Fruit fly (Drosophila melanogaster) whole organism, embryonic: Measurements from ENCODE around the gene mthl14.

Source experiments
- CG10959 ChIP-seq: fragments of 200-800 bp; sonication (Bioruptor generic); IDR thresholded peaks from 2 replicates; pipeline ENCODE4 v1.3.6; 2022; ENCODE audit warnings: missing biosample characterization, missing genetic modification characterization
- CG11247 ChIP-seq: fragments of 200-800 bp; sonication (Bioruptor generic); IDR thresholded peaks from 2 replicates; pipeline ENCODE4 v1.3.6; 2022; ENCODE audit warnings: missing biosample characterization, missing genetic modification characterization
- CG1233 ChIP-seq: fragments of 200-800 bp; sonication (Bioruptor generic); optimal IDR thresholded peaks from 4 replicates; lab custom pipeline; 2018; ENCODE audit warnings: missing biosample characterization, mild to moderate bottlenecking, missing genetic modification characterization
- CG12391 ChIP-seq: fragments of 200-800 bp; sonication (Bioruptor generic); optimal IDR thresholded peaks from 3 replicates; lab custom pipeline; 2018; ENCODE audit warnings: missing biosample characterization, mild to moderate bottlenecking, missing genetic modification characterization, moderate library complexity
- CG12769 ChIP-seq: fragments of 200-800 bp; sonication (Bioruptor generic); optimal IDR thresholded peaks from 2 replicates; lab custom pipeline; 2019; ENCODE audit warnings: missing biosample characterization, mild to moderate bottlenecking, missing genetic modification characterization, moderate library complexity
- CG18011 ChIP-seq: fragments of 200-800 bp; sonication (Bioruptor generic); optimal IDR thresholded peaks from 2 replicates; lab custom pipeline; 2017; ENCODE audit warnings: missing biosample characterization, missing genetic modification characterization, mild to moderate bottlenecking, moderate library complexity, missing genotype
- CG1832 ChIP-seq: fragments of 200-800 bp; sonication (Bioruptor generic); optimal IDR thresholded peaks from 2 replicates; lab custom pipeline; 2017; ENCODE audit warnings: missing biosample characterization, mild to moderate bottlenecking, missing genetic modification characterization, inconsistent platforms
- CG18619 ChIP-seq: fragments of 200-800 bp; sonication (Bioruptor generic); optimal IDR thresholded peaks from 3 replicates; lab custom pipeline; 2017; ENCODE audit warnings: missing biosample characterization, mild to moderate bottlenecking, missing genetic modification characterization
- CG30403 ChIP-seq: fragments of 200-800 bp; sonication (Bioruptor generic); optimal IDR thresholded peaks from 3 replicates; lab custom pipeline; 2016; ENCODE audit warnings: missing biosample characterization, missing genetic modification characterization
- CG30431 ChIP-seq: fragments of 200-800 bp; sonication (Bioruptor generic); optimal IDR thresholded peaks from 2 replicates; lab custom pipeline; 2017; ENCODE audit warnings: missing biosample characterization, missing genetic modification characterization
- CG32532 ChIP-seq: fragments of 200-800 bp; sonication (Bioruptor generic); IDR thresholded peaks from 2 replicates; pipeline ENCODE4 v1.3.6; 2022; ENCODE audit warnings: missing biosample characterization, missing genetic modification characterization
- CG33213 ChIP-seq: fragments of 200-800 bp; sonication (Bioruptor generic); optimal IDR thresholded peaks from 3 replicates; lab custom pipeline; 2016; ENCODE audit warnings: missing biosample characterization, missing genetic modification characterization
- CG6654 ChIP-seq: fragments of 200-800 bp; sonication (Bioruptor generic); optimal IDR thresholded peaks from 2 replicates; lab custom pipeline; 2017; ENCODE audit warnings: missing biosample characterization, mild to moderate bottlenecking, missing genetic modification characterization
- CG6689 ChIP-seq: fragments of 200-800 bp; sonication (Bioruptor generic); IDR thresholded peaks from 2 replicates; pipeline ENCODE4 v1.3.6; 2022; ENCODE audit warnings: missing biosample characterization, missing genetic modification characterization
- Dp ChIP-seq: fragments of 200-800 bp; sonication (Bioruptor generic); optimal IDR thresholded peaks from 2 replicates; lab custom pipeline; 2018; ENCODE audit warnings: missing biosample characterization, mild to moderate bottlenecking, missing genetic modification characterization, moderate library complexity
- E2f1 ChIP-seq: fragments of 200-800 bp; sonication (Bioruptor generic); IDR thresholded peaks from 2 replicates; pipeline ENCODE4 v1.3.6; 2022; ENCODE audit warnings: missing biosample characterization, missing genetic modification characterization
- Gsc ChIP-seq: fragments of 200-800 bp; sonication (Bioruptor generic); IDR thresholded peaks from 2 replicates; pipeline ENCODE4 v1.3.6; 2022; ENCODE audit warnings: missing biosample characterization, missing genetic modification characterization
- HLH4C ChIP-seq: fragments of 200-800 bp; sonication (Bioruptor generic); IDR thresholded peaks from 3 replicates; pipeline ENCODE4 v1.3.6; 2022; ENCODE audit warnings: missing biosample characterization, missing genetic modification characterization; ENCODE audit not compliant: partially characterized antibody
- Hey ChIP-seq: fragments of 200-800 bp; sonication (Bioruptor generic); optimal IDR thresholded peaks from 3 replicates; lab custom pipeline; 2018; ENCODE audit warnings: missing biosample characterization, mild to moderate bottlenecking, missing genetic modification characterization
- Hr39 ChIP-seq: fragments of >200 bp; optimal IDR thresholded peaks from 2 replicates; lab custom pipeline; 2017
- Hr78 ChIP-seq, 2 experiments: fragments of 200-800 bp in 1 of 2; fragments of >200 bp in 1 of 2; sonication (Bioruptor generic) in 1 of 2; optimal IDR thresholded peaks; 2 replicates each; lab custom pipeline; 2017 to 2019; ENCODE audit warnings: missing biosample characterization in 2 of 2, missing genetic modification characterization in 2 of 2, mild to moderate bottlenecking in 1 of 2, moderate library complexity in 1 of 2
- MESR4 ChIP-seq: fragments of 200-800 bp; sonication (Bioruptor generic); optimal IDR thresholded peaks from 2 replicates; lab custom pipeline; 2018; ENCODE audit warnings: missing biosample characterization, mild to moderate bottlenecking, missing genetic modification characterization, moderate library complexity
- NFAT ChIP-seq: fragments of 200-800 bp; sonication (Bioruptor generic); IDR thresholded peaks from 2 replicates; pipeline ENCODE4 v1.3.6; 2022; ENCODE audit warnings: missing biosample characterization, missing genetic modification characterization
- Nf-YC ChIP-seq: fragments of 200-800 bp; optimal IDR thresholded peaks from 3 replicates; lab custom pipeline; 2019; ENCODE audit warnings: missing biosample characterization, mild to moderate bottlenecking, missing genetic modification characterization, moderate library complexity
- Vsx1 ChIP-seq: fragments of 200-800 bp; sonication (Bioruptor generic); optimal IDR thresholded peaks from 2 replicates; lab custom pipeline; 2017; ENCODE audit warnings: missing biosample characterization, mild to moderate bottlenecking, missing genetic modification characterization, missing genetic modification reagents
- cas ChIP-seq: fragments of 200-800 bp; sonication (Bioruptor generic); IDR thresholded peaks from 2 replicates; pipeline ENCODE4 v1.3.6; 2022; ENCODE audit warnings: missing biosample characterization, missing genetic modification characterization
- corto ChIP-seq: fragments of 200-800 bp; sonication (Bioruptor generic); optimal IDR thresholded peaks from 2 replicates; lab custom pipeline; 2016; ENCODE audit warnings: missing biosample characterization, mild to moderate bottlenecking, missing genetic modification characterization, moderate library complexity
- dan ChIP-seq: fragments of 200-800 bp; sonication (Bioruptor generic); IDR thresholded peaks from 2 replicates; pipeline ENCODE4 v1.3.6; 2022; ENCODE audit warnings: missing biosample characterization, missing genetic modification characterization
- danr ChIP-seq: fragments of 200-800 bp; sonication (Bioruptor generic); IDR thresholded peaks from 2 replicates; pipeline ENCODE4 v1.3.6; 2022; ENCODE audit warnings: missing biosample characterization, missing genetic modification characterization
- dysf ChIP-seq: fragments of 200-800 bp; sonication (Bioruptor generic); IDR thresholded peaks from 3 replicates; pipeline ENCODE4 v1.3.6; 2022; ENCODE audit warnings: missing biosample characterization, missing genetic modification characterization
- fd102C ChIP-seq: fragments of 200-800 bp; sonication (Bioruptor generic); optimal IDR thresholded peaks from 2 replicates; lab custom pipeline; 2018; ENCODE audit warnings: missing biosample characterization, mild to moderate bottlenecking, missing genetic modification characterization, moderate library complexity
- hb ChIP-seq: fragments of 200-800 bp; sonication (Bioruptor generic); IDR thresholded peaks from 3 replicates; pipeline ENCODE4 v1.3.6; 2022; ENCODE audit warnings: missing biosample characterization, missing genetic modification characterization; ENCODE audit not compliant: partially characterized antibody
- hkb ChIP-seq, 2 experiments: fragments of 200-800 bp in 1 of 2; fragments of >200 bp in 1 of 2; sonication (Bioruptor generic) in 1 of 2; IDR thresholded peaks in 1 of 2; optimal IDR thresholded peaks in 1 of 2; 2 replicates each; pipeline versions ENCODE4 v1.3.6 to Lab custom; 2017 to 2022; ENCODE audit warnings: missing biosample characterization in 1 of 2, missing genetic modification characterization in 1 of 2
- ind ChIP-seq: fragments of 200-800 bp; sonication (Bioruptor generic); optimal IDR thresholded peaks from 3 replicates; lab custom pipeline; 2016; ENCODE audit warnings: missing biosample characterization, missing genetic modification characterization
- jing ChIP-seq: fragments of 200-800 bp; sonication (Bioruptor generic); optimal IDR thresholded peaks from 2 replicates; lab custom pipeline; 2018; ENCODE audit warnings: missing biosample characterization, mild to moderate bottlenecking, missing genetic modification characterization
- klu ChIP-seq: fragments of 200-800 bp; sonication (Bioruptor generic); IDR thresholded peaks from 2 replicates; pipeline ENCODE4 v1.3.6; 2022; ENCODE audit warnings: missing biosample characterization, missing genetic modification characterization
- lmd ChIP-seq: fragments of 200-800 bp; sonication (Bioruptor generic); IDR thresholded peaks from 2 replicates; pipeline ENCODE4 v1.3.6; 2022; ENCODE audit warnings: missing biosample characterization, missing genetic modification characterization
- mld ChIP-seq: fragments of 200-800 bp; sonication (Bioruptor generic); IDR thresholded peaks from 3 replicates; pipeline ENCODE4 v1.3.6; 2022; ENCODE audit warnings: missing biosample characterization, missing genetic modification characterization; ENCODE audit not compliant: partially characterized antibody
- nom ChIP-seq: fragments of 200-800 bp; sonication (Bioruptor generic); optimal IDR thresholded peaks from 2 replicates; lab custom pipeline; 2017; ENCODE audit warnings: missing biosample characterization, missing genetic modification characterization, mild to moderate bottlenecking, moderate library complexity, missing genetic modification reagents
- peb ChIP-seq: fragments of 200-800 bp; sonication (Bioruptor generic); IDR thresholded peaks from 2 replicates; pipeline ENCODE4 v1.3.6; 2022; ENCODE audit warnings: missing biosample characterization, missing genetic modification characterization
- pita ChIP-seq: fragments of 200-800 bp; sonication (Bioruptor generic); optimal IDR thresholded peaks from 2 replicates; lab custom pipeline; 2017; ENCODE audit warnings: missing biosample characterization, mild to moderate bottlenecking, missing genetic modification characterization
- pzg ChIP-seq: fragments of 200-800 bp; sonication (Bioruptor generic); optimal IDR thresholded peaks from 3 replicates; lab custom pipeline; 2018; ENCODE audit warnings: missing biosample characterization, mild to moderate bottlenecking, missing genetic modification characterization, moderate library complexity
- row ChIP-seq: fragments of 200-800 bp; sonication (Bioruptor generic); IDR thresholded peaks from 3 replicates; pipeline ENCODE4 v1.3.6; 2022; ENCODE audit warnings: missing biosample characterization, missing genetic modification characterization
- run ChIP-seq: fragments of 200-800 bp; sonication (Bioruptor generic); optimal IDR thresholded peaks from 3 replicates; lab custom pipeline; 2018; ENCODE audit warnings: missing biosample characterization, mild to moderate bottlenecking, missing genetic modification characterization
- so ChIP-seq: fragments of 200-800 bp; sonication (Bioruptor generic); IDR thresholded peaks from 3 replicates; pipeline ENCODE4 v1.3.6; 2022; ENCODE audit warnings: missing biosample characterization, missing genetic modification characterization
- sqz ChIP-seq: fragments of 200-800 bp; sonication (Bioruptor generic); optimal IDR thresholded peaks from 3 replicates; lab custom pipeline; 2018; ENCODE audit warnings: missing biosample characterization, mild to moderate bottlenecking, missing genetic modification characterization
- tgo ChIP-seq: fragments of 200-800 bp; sonication (Bioruptor generic); IDR thresholded peaks from 3 replicates; pipeline ENCODE4 v1.3.6; 2022; ENCODE audit warnings: missing biosample characterization, missing genetic modification characterization
- unc-4 ChIP-seq: fragments of 200-800 bp; sonication (Bioruptor generic); IDR thresholded peaks from 2 replicates; pipeline ENCODE4 v1.3.6; 2022; ENCODE audit warnings: missing biosample characterization, missing genetic modification characterization; ENCODE audit not compliant: partially characterized antibody
- vvl ChIP-seq: fragments of 200-800 bp; sonication (Bioruptor generic); IDR thresholded peaks from 2 replicates; pipeline ENCODE4 v1.3.6; 2022; ENCODE audit warnings: missing biosample characterization, missing genetic modification characterization
- zfh1 ChIP-seq: fragments of 200-800 bp; sonication (Bioruptor generic); IDR thresholded peaks from 3 replicates; pipeline ENCODE4 v1.3.6; 2022; ENCODE audit warnings: missing biosample characterization, missing genetic modification characterization

The mthl14 gene

dm6 chr3L:205723-206284 lies 41.5 kb upstream of the mthl14 start, which contains the start of the genes Gk1 and CG13876 (continued):
- TF ChIP-seq NFAT (GFP tag; lab: Robert Waterston, UW): peak; percentile 79
- TF ChIP-seq pzg (GFP tag; lab: Kevin White, UChicago): peak; percentile 56
- TF ChIP-seq CG18619 (GFP tag; lab: Kevin White, UChicago): peak; percentile 94
- TF ChIP-seq tgo (GFP tag; lab: Robert Waterston, UW): peak; percentile 94
- peak; percentile 94 for TF ChIP-seq CG30403 (GFP tag; lab: Kevin White, UChicago)
- peak; percentile 89 for TF ChIP-seq lmd (GFP tag; lab: Robert Waterston, UW)
- TF ChIP-seq CG11247: peak; percentile 91
- peak; percentile 96 for TF ChIP-seq row
- TF ChIP-seq CG32532 (GFP tag; lab: Robert Waterston, UW): peak; percentile 97
- no peak for TF ChIP-seq CG1832
- peak; percentile 96 for TF ChIP-seq nom (GFP tag; lab: Kevin White, UChicago)
- TF ChIP-seq MESR4 (GFP tag; lab: Kevin White, UChicago): peak; percentile 48
- no peak for TF ChIP-seq dan (GFP tag; lab: Robert Waterston, UW)
- TF ChIP-seq CG18011 (GFP tag; lab: Kevin White, UChicago): peak; percentile 80
- no peak for TF ChIP-seq ind
- TF ChIP-seq peb (GFP tag; lab: Robert Waterston, UW): peak; percentile 78
- peak; percentile 60; the same call in 1 of the 2 replicates for TF ChIP-seq danr (GFP tag; lab: Robert Waterston, UW)
- peak; percentile 83; the same call in 1 of the 2 replicates for TF ChIP-seq klu (GFP tag; lab: Robert Waterston, UW)
- TF ChIP-seq CG10959: peak; percentile 81
- no peak for TF ChIP-seq jing (GFP tag; lab: Kevin White, UChicago)
- no peak for TF ChIP-seq HLH4C (GFP tag; lab: Robert Waterston, UW)
- peak; percentile 94 for TF ChIP-seq CG1233 (GFP tag; lab: Kevin White, UChicago)
- no peak for TF ChIP-seq mld
- peak; percentile 66 for TF ChIP-seq CG6654 (GFP tag; lab: Kevin White, UChicago)
- no peak for TF ChIP-seq Hr78 (GFP tag; optimal IDR thresholded peaks at IDR 0.05; lab: Kevin White, UChicago)
- TF ChIP-seq Hey: no peak
- peak; percentile 83 for TF ChIP-seq cas
- TF ChIP-seq Dp (GFP tag; lab: Kevin White, UChicago): peak; percentile 33
- no peak for TF ChIP-seq pita (GFP tag; lab: Kevin White, UChicago)
- no peak for TF ChIP-seq hkb (optimal IDR thresholded peaks at IDR 0.05; lab: Kevin White, UChicago)
- TF ChIP-seq hkb (GFP tag; IDR thresholded peaks at IDR 0.05; lab: Robert Waterston, UW): peak; percentile 96
- peak; percentile 90 for TF ChIP-seq Nf-YC
- TF ChIP-seq CG30431 (GFP tag; lab: Kevin White, UChicago): peak; percentile 83
- peak; percentile 94 for TF ChIP-seq corto
- peak; percentile 95 for TF ChIP-seq dysf (GFP tag; lab: Robert Waterston, UW)
- TF ChIP-seq CG12391: peak; percentile 98
- TF ChIP-seq CG6689 (GFP tag; lab: Robert Waterston, UW): peak; percentile 97
- TF ChIP-seq Gsc (GFP tag; lab: Robert Waterston, UW): no peak
- TF ChIP-seq unc-4 (GFP tag; lab: Robert Waterston, UW): no peak; the same call in 1 of the 2 replicates
- TF ChIP-seq fd102C (GFP tag; lab: Kevin White, UChicago): peak; percentile 69
- TF ChIP-seq zfh1 (GFP tag; lab: Robert Waterston, UW): peak; percentile 96
- no peak for TF ChIP-seq Hr39 (lab: Kevin White, UChicago)
- TF ChIP-seq Vsx1 (GFP tag; lab: Kevin White, UChicago): no peak
- TF ChIP-seq sqz (GFP tag; lab: Kevin White, UChicago): peak; percentile 94
- peak; percentile 95 for TF ChIP-seq so
- peak; percentile 93 for TF ChIP-seq E2f1 (GFP tag; lab: Robert Waterston, UW)
- peak; percentile 95 for TF ChIP-seq CG12769 (tag; lab: Kevin White, UChicago)
- peak; percentile 98 for TF ChIP-seq vvl (GFP tag; lab: Robert Waterston, UW)
- TF ChIP-seq CG33213: peak; percentile 9
- no peak for TF ChIP-seq hb (GFP tag; lab: Robert Waterston, UW)
- TF ChIP-seq run: peak; percentile 92
